Worm (Caenorhabditis elegans): Measurements from ENCODE around the gene fbxa-98.
"Not testable (repeated sequence)": the region's sequence is repeated elsewhere in the genome, so short reads cannot be mapped to it uniquely, and the experiment has no call there.

Gene fbxa-98

ce11 chrIV:13633165-13633564, at the start of gene fbxa-98:
Gene fbxa-98, plus strand, starts transcription at chrIV:13633407.
- peak; percentile 18 for TF ChIP-seq ztf-7 (tag; optimal IDR thresholded peaks at IDR 0.05)
- TF ChIP-seq daf-16 (GFP tag; optimal IDR thresholded peaks at IDR 0.05) = no peak
- peak; percentile 80 for TF ChIP-seq daf-16 (tag; optimal IDR thresholded peaks at IDR 0.05)
- no peak for TF ChIP-seq unc-130 (GFP tag; optimal IDR thresholded peaks at IDR 0.05)

DNA sequence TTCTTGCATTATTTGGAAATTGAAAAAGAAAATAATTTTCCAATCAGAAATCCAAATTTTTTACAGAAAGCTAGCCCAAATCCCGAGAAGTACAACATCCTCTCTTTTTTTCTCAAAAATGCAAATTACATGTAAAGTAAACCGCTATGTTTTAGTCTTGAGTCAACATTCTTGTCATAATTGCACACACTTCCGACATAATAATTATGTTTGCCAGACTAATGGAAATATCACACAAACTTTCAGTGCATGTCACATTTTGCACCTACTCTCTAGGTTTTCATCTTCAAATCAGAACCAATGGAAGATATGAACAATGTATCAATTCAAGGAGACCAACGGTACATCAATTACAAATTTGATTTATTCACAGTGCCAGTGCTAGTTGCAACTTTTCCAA, 48.6 kb upstream of the fbxa-98 start, which contains the start of gene sru-11:
Gene sru-11 (plus strand): TSS at position 301 of the 400 bp plus-strand sequence.
- TF ChIP-seq nhr-48 (tag; optimal IDR thresholded peaks at IDR 0.05) = no peak
- no peak for TF ChIP-seq cey-2 (tag; optimal IDR thresholded peaks at IDR 0.05; ENCODE audit: borderline replicate concordance, insufficient read depth)
- no peak for TF ChIP-seq ctbp-1 (GFP tag; IDR thresholded peaks at IDR 0.05)
- TF ChIP-seq set-16 (GFP tag; IDR thresholded peaks at IDR 0.05) = no peak

ce11 chrIV:13587175-13587574, 46.0 kb upstream of the fbxa-98 start, which contains the start of gene Y45F10B.12:
Gene Y45F10B.12, plus strand, starts transcription at chrIV:13587475.
- TF ChIP-seq T26A8.4 (GFP tag; IDR thresholded peaks at IDR 0.05) = no peak
- no peak for TF ChIP-seq R02D3.7 (tag; optimal IDR thresholded peaks at IDR 0.05)
- TF ChIP-seq madf-9 (GFP tag; conservative IDR thresholded peaks at IDR 0.05) = no peak
- TF ChIP-seq unc-62 (GFP tag; optimal IDR thresholded peaks at IDR 0.05 in 1 of 2) = peak in 1 of 2 experiments; percentile 85
- TF ChIP-seq unc-62 (tag; optimal IDR thresholded peaks at IDR 0.05) = no peak
- TF ChIP-seq daf-16 (GFP tag; optimal IDR thresholded peaks at IDR 0.05) = no peak
- no peak for TF ChIP-seq daf-16 (tag; optimal IDR thresholded peaks at IDR 0.05)

DNA sequence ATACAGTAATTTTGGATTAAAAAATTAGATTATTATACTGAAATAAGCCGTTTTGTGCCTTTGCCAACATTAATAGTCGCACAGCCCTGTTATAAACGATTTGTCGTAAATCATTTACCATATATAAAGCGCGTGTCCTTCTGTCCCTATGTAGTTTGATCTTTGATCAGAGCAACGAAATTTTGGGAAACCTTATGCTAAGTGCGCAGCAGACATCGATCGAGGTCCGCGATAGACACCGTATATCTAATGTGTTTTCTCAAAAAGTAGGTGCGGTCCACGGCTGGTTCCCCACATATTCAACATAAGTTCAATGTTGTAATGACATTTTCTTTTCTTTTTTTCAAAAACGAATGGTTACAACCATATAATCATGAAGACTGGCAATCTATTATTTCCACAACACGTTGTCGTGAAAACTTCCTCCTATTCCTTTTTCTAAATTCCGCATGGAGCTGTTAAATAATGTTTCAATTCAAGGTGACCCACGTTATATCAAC, 44.6 kb upstream of the fbxa-98 start, which contains the start of gene sru-9:
Gene sru-9 (plus strand): TSS at position 450 of the 500 bp plus-strand sequence.
- peak; percentile 66 for TF ChIP-seq snpc-1.2 (GFP tag; IDR thresholded peaks at IDR 0.05)

- TF ChIP-seq aha-1 (tag) = peak; percentile 33
- no peak for TF ChIP-seq dmd-9 (GFP tag; IDR thresholded peaks at IDR 0.05)
- TF ChIP-seq mxl-3 (GFP tag; optimal IDR thresholded peaks at IDR 0.05) = no peak
- TF ChIP-seq madf-9 (GFP tag; conservative IDR thresholded peaks at IDR 0.05) = no peak
- TF ChIP-seq duxl-1 (tag; optimal IDR thresholded peaks at IDR 0.05; ENCODE audit: poor library complexity) = no peak
- no peak for TF ChIP-seq lir-3 (tag; optimal IDR thresholded peaks at IDR 0.05)
- no peak for TF ChIP-seq nhr-102 (tag; optimal IDR thresholded peaks at IDR 0.05)
Measured at ce11 chrIV:13591645-13592044, 41.6 kb upstream of the fbxa-98 start, which contains the start of gene tsp-5. Gene tsp-5, minus strand, starts transcription at chrIV:13591745.

DNA sequence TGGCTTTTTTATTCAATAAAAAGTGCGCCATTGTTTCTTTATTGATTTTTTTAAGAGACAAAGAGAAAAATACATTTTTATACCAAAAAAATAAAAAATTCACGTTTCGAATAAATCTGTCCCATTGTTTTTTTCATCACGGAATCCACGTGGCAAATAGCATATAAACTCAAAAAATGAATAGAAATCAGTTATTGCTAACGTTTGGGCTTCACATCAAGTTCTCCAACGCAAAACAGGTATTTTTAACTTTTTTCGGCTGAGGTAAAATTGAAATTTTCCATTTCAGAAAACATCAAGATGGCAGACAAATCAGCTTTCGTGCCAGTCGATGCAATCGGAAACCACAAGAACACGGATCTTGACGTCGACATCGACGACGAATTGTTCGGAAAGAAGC, 39.9 kb upstream of the fbxa-98 start, which contains the start of gene Y45F10B.3:
Gene Y45F10B.3 (plus strand): TSS at position 301 of the 400 bp plus-strand sequence.
- TF ChIP-seq lim-7 (GFP tag; IDR thresholded peaks at IDR 0.05) (no peak), aly-2 (tag; optimal IDR thresholded peaks at IDR 0.05) (no peak), lin-1 (GFP tag; IDR thresholded peaks at IDR 0.05) (no peak), dmd-9 (GFP tag; IDR thresholded peaks at IDR 0.05) (no peak), F49E8.2 (tag; optimal IDR thresholded peaks at IDR 0.05; ENCODE audit: borderline replicate concordance) (no peak)

- not testable (repeated sequence) for TF ChIP-seq nhr-77 (tag; optimal IDR thresholded peaks at IDR 0.05); F26F4.8 (GFP tag; conservative IDR thresholded peaks at IDR 0.05); snpc-1.2 (GFP tag; IDR thresholded peaks at IDR 0.05)
Measured at ce11 chrIV:13597813-13598212, 35.4 kb upstream of the fbxa-98 start, which contains the start of gene Y45F10B.9. Gene Y45F10B.9, minus strand, starts transcription at chrIV:13597913.

DNA sequence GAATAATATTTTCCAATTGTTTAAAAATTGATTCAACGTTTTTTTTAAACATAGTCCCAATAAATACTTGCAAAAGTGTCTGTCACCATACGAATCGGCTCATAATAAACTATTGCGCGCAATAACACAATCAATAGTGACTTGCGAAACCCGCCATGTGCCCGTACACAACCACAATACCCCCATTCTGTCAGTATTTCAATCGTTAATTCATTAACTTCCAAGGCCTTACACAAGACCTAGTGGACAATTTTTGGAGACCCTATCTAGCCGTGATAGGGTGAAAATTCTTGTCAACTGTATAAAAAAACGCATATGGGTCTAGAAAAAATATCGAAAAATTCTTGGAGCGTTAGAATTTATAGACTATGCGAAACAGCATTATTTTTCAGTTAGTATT, 32.6 kb upstream of the fbxa-98 start:
- TF ChIP-seq ceh-82 (tag; optimal IDR thresholded peaks at IDR 0.05) (no peak), mdt-29 (GFP tag; IDR thresholded peaks at IDR 0.05) (0 out of 2 replicates have a peak, but pooled peaks have one; percentile 40), snpc-4 (tag; optimal IDR thresholded peaks at IDR 0.05) (peak; percentile 50), snpc-1.2 (GFP tag; IDR thresholded peaks at IDR 0.05) (peak; percentile 98)
